Worm (Caenorhabditis elegans): ENCODE measurements around the gene igcm-4.

Gene igcm-4

DNA sequence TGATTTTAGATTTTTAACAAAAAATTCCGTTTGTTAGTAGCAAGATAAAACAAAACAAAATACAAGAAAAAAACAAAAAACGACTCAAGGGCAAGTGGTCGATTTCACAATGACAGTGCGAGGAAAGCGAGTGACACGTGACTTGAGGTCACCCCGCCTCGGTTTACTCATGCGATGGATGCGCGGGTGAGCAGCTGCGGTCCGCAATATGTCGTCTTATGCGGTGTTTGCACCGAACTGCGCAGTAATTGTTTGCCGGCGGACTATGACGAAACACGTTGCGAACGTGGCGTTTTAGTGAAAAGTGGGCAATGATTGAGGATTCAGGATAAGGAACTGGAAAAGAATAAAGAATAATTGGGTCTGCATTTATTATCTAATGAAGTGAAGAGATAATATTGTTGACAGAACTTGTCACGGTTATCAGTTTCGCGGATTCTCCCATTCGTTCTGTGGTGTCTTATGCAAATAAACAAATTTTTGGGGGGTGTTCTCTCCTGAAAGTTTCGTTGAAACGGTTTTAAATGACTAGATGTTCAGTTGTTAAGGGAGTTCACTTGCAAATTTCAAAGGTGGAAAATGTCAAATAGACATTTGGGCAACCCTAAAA lies 25.3 kb upstream of the igcm-4 start (continued):
- TF ChIP-seq hlh-4 (tag; optimal IDR thresholded peaks at IDR 0.05) (no peak), jun-1 (tag; optimal IDR thresholded peaks at IDR 0.05) (peak; percentile 14), mab-9 (GFP tag; IDR thresholded peaks at IDR 0.05) (0 out of 2 replicates have a peak, but pooled peaks have one; percentile 34), fkh-10 (GFP tag; optimal IDR thresholded peaks at IDR 0.05) (no peak), pqm-1 (tag; optimal IDR thresholded peaks at IDR 0.05) (no peak), unc-62 (GFP tag; optimal IDR thresholded peaks at IDR 0.05) (no peak), ets-5 (GFP tag; IDR thresholded peaks at IDR 0.05) (no peak), ztf-11 (tag; optimal IDR thresholded peaks at IDR 0.05) (peak in 1 of 2 experiments; percentile 49), ceh-82 (tag; optimal IDR thresholded peaks at IDR 0.05) (peak; percentile 52 to 87 (median 64)), tbx-2 (tag; optimal IDR thresholded peaks at IDR 0.05) (peak; percentile 81), skn-1 (tag; optimal IDR thresholded peaks at IDR 0.05) (peak; percentile 97), nhr-12 (tag; optimal IDR thresholded peaks at IDR 0.05) (no peak), nhr-76 (tag; optimal IDR thresholded peaks at IDR 0.05) (no peak), Y116A8C.19 (tag; optimal IDR thresholded peaks at IDR 0.05; ENCODE audit: borderline replicate concordance) (no peak), ztf-4 (tag; optimal IDR thresholded peaks at IDR 0.05) (no peak), lin-35 (GFP tag; optimal IDR thresholded peaks at IDR 0.05) (peak; percentile 67 to 80), vab-15 (tag; optimal IDR thresholded peaks at IDR 0.05) (peak; percentile 42), nhr-84 (tag; optimal IDR thresholded peaks at IDR 0.05) (no peak), unc-98 (GFP tag; IDR thresholded peaks at IDR 0.05) (0 out of 2 replicates have a peak, but pooled peaks have one; percentile 13), aha-1 (tag; optimal IDR thresholded peaks at IDR 0.05) (peak; percentile 5), nhr-11 (tag; optimal IDR thresholded peaks at IDR 0.05) (no peak), dsc-1 (tag; optimal IDR thresholded peaks at IDR 0.05) (peak; percentile 45), unc-30 (tag; optimal IDR thresholded peaks at IDR 0.05) (no peak), zip-4 (GFP tag; optimal IDR thresholded peaks at IDR 0.05) (peak; percentile 88), F16B12.6 (tag; optimal IDR thresholded peaks at IDR 0.05) (peak; percentile 96), unc-130 (tag; optimal IDR thresholded peaks at IDR 0.05) (peak; percentile 44), nhr-28 (tag; optimal IDR thresholded peaks at IDR 0.05) (no peak), zag-1 (tag; optimal IDR thresholded peaks at IDR 0.05) (no peak), irx-1 (tag; optimal IDR thresholded peaks at IDR 0.05) (peak; percentile 70), pax-3 (tag; optimal IDR thresholded peaks at IDR 0.05) (peak; percentile 43), alr-1 (tag; optimal IDR thresholded peaks at IDR 0.05; ENCODE audit: borderline replicate concordance) (no peak), fkh-4 (tag; optimal IDR thresholded peaks at IDR 0.05; ENCODE audit: borderline replicate concordance) (no peak), C04F5.9 (tag; optimal IDR thresholded peaks at IDR 0.05) (peak; percentile 38), mdl-1 (tag; optimal IDR thresholded peaks at IDR 0.05) (peak; percentile 7 to 94), elt-2 (tag; optimal IDR thresholded peaks at IDR 0.05) (peak; percentile 44), lin-13 (GFP tag; optimal IDR thresholded peaks at IDR 0.05) (peak; percentile 82), snu-23 (GFP tag; optimal IDR thresholded peaks at IDR 0.05) (peak; percentile 89), lir-3 (tag; optimal IDR thresholded peaks at IDR 0.05; ENCODE audit: poor library complexity) (no peak), C16A3.4 (tag; optimal IDR thresholded peaks at IDR 0.05) (peak; percentile 75), egl-13 (tag; optimal IDR thresholded peaks at IDR 0.05) (peak; percentile 63), egl-27 (tag; optimal IDR thresholded peaks at IDR 0.05) (no peak), pag-3 (tag; optimal IDR thresholded peaks at IDR 0.05; ENCODE audit: borderline replicate concordance, insufficient read depth) (no peak), nhr-20 (tag; optimal IDR thresholded peaks at IDR 0.05) (peak; percentile 91), nhr-90 (tag; optimal IDR thresholded peaks at IDR 0.05; ENCODE audit: poor library complexity) (peak; percentile 83), xbp-1 (tag; optimal IDR thresholded peaks at IDR 0.05) (peak; percentile 80), swsn-7 (tag; optimal IDR thresholded peaks at IDR 0.05) (peak; percentile 83), grh-1 (GFP tag; IDR thresholded peaks at IDR 0.05) (peak; percentile 77), tlp-1 (tag; optimal IDR thresholded peaks at IDR 0.05) (no peak), elt-3 (tag; optimal IDR thresholded peaks at IDR 0.05) (peak in 1 of 6 experiments; percentile 50), sptf-1 (tag; optimal IDR thresholded peaks at IDR 0.05) (no peak), C34B4.2 (tag; optimal IDR thresholded peaks at IDR 0.05) (no peak)
